Worm (Caenorhabditis elegans) whole organism, L4 larva: ENCODE results near the gene lgc-18.

Experiments
- F10B5.3 ChIP-seq: sonication (generic microtip); optimal IDR thresholded peaks from 2 replicates; lab custom pipeline; 2016; ENCODE audit warnings: mild to moderate bottlenecking, missing genetic modification characterization, missing compliant biosample characterization
- F44E2.7 ChIP-seq: fragments of 200-800 bp; sonication (Bioruptor generic); IDR thresholded peaks from 2 replicates; pipeline ENCODE4 v2.1.2; 2022; ENCODE audit warnings: missing genetic modification characterization, missing compliant biosample characterization
- Y105C5A.15 ChIP-seq: fragments of 200-800 bp; sonication (Bioruptor generic); IDR thresholded peaks from 2 replicates; pipeline ENCODE4 v1.3.6; 2022; ENCODE audit warnings: missing genetic modification characterization, missing compliant biosample characterization
- Y5F2A.4 ChIP-seq: fragments of 200-800 bp; sonication (Bioruptor generic); optimal IDR thresholded peaks from 2 replicates; lab custom pipeline; 2018; ENCODE audit warnings: mild to moderate bottlenecking, missing genetic modification characterization, missing compliant biosample characterization
- Y75B8A.6 ChIP-seq: fragments of 200-800 bp; sonication (Bioruptor generic); IDR thresholded peaks from 2 replicates; pipeline ENCODE4 v1.3.6; 2022; ENCODE audit warnings: missing genetic modification reagents, missing genetic modification characterization, missing compliant biosample characterization
- ZK546.5 ChIP-seq, 2 experiments: sonication (generic microtip); optimal IDR thresholded peaks; 2 replicates each; lab custom pipeline; 2017; ENCODE audit warnings: missing biosample characterization in 2 of 2, missing genetic modification characterization in 2 of 2
- aha-1 ChIP-seq: fragments of 150-350 bp; peaks from one replicate; lab custom pipeline; 2014; ENCODE audit warnings: missing biosample characterization, missing genetic modification characterization
- ama-1 ChIP-seq: fragments of 150-350 bp; optimal IDR thresholded peaks from 2 replicates; lab custom pipeline; 2014; ENCODE audit warnings: inconsistent platforms, mixed read lengths
- ceh-20 ChIP-seq: fragments of 200-800 bp; sonication (Bioruptor generic); IDR thresholded peaks from 2 replicates; pipeline ENCODE4 v1.3.6; 2022; ENCODE audit warnings: missing genetic modification reagents, missing genetic modification characterization, missing compliant biosample characterization
- ceh-32 ChIP-seq: sonication (generic microtip); optimal IDR thresholded peaks from 2 replicates; lab custom pipeline; 2016; ENCODE audit warnings: mild to moderate bottlenecking, missing genetic modification characterization, missing compliant biosample characterization; ENCODE audit not compliant: poor library complexity
- ces-1 ChIP-seq: fragments of 150-350 bp; sonication (generic microtip); optimal IDR thresholded peaks from 4 replicates; lab custom pipeline; 2014; ENCODE audit warnings: missing biosample characterization, missing genetic modification reagents, missing genetic modification characterization
- daf-19 ChIP-seq: fragments of 200-800 bp; sonication (Bioruptor generic); conservative IDR thresholded peaks from 2 replicates; pipeline ENCODE4 v1.3.6; 2022; ENCODE audit warnings: missing genetic modification characterization, missing compliant biosample characterization
- daf-8 ChIP-seq: fragments of 200-800 bp; sonication (Bioruptor generic); IDR thresholded peaks from 2 replicates; pipeline ENCODE4 v1.3.6; 2022; ENCODE audit warnings: missing genetic modification characterization, missing compliant biosample characterization
- dmd-6 ChIP-seq: fragments of 200-800 bp; sonication (Bioruptor generic); IDR thresholded peaks from 2 replicates; pipeline ENCODE4 v1.3.6; 2022; ENCODE audit warnings: missing genetic modification reagents, missing genetic modification characterization, missing compliant biosample characterization
- dmd-8 ChIP-seq: fragments of 200-800 bp; sonication (Bioruptor generic); IDR thresholded peaks from 2 replicates; pipeline ENCODE4 v1.3.6; 2022; ENCODE audit warnings: missing genetic modification characterization, missing compliant biosample characterization
- dmd-9 ChIP-seq: fragments of 200-800 bp; sonication (Bioruptor generic); IDR thresholded peaks from 2 replicates; pipeline ENCODE4 v1.3.6; 2022; ENCODE audit warnings: missing genetic modification reagents, missing genetic modification characterization, missing compliant biosample characterization
- dpl-1 ChIP-seq: fragments of 150-350 bp; optimal IDR thresholded peaks from 2 replicates; lab custom pipeline; 2014; ENCODE audit warnings: missing biosample characterization, missing genetic modification reagents, missing genetic modification characterization
- egl-27 ChIP-seq: sonication (generic microtip); optimal IDR thresholded peaks from 3 replicates; lab custom pipeline; 2017; ENCODE audit warnings: missing biosample characterization, missing genetic modification reagents, missing genetic modification characterization
- egl-43 ChIP-seq: fragments of 200-800 bp; sonication (Bioruptor generic); IDR thresholded peaks from 2 replicates; pipeline ENCODE4 v1.3.6; 2022; ENCODE audit warnings: missing genetic modification reagents, missing genetic modification characterization, missing compliant biosample characterization
- fkh-10 ChIP-seq: fragments of 150-350 bp; optimal IDR thresholded peaks from 2 replicates; lab custom pipeline; 2014; ENCODE audit warnings: missing biosample characterization, missing genetic modification reagents, missing genetic modification characterization
- gei-8 ChIP-seq: fragments of 200-800 bp; sonication (Bioruptor generic); optimal IDR thresholded peaks from 2 replicates; lab custom pipeline; 2018; ENCODE audit warnings: mild to moderate bottlenecking, missing genetic modification characterization, missing compliant biosample characterization
- hmg-1.1 ChIP-seq: fragments of 200-800 bp; sonication (Bioruptor generic); IDR thresholded peaks from 2 replicates; pipeline ENCODE4 v1.3.6; 2022; ENCODE audit warnings: missing genetic modification reagents, missing genetic modification characterization, missing compliant biosample characterization
- lim-7 ChIP-seq: fragments of 200-800 bp; sonication (Bioruptor generic); IDR thresholded peaks from 2 replicates; pipeline ENCODE4 v1.3.6; 2022; ENCODE audit warnings: missing genetic modification characterization, missing compliant biosample characterization
- lin-1 ChIP-seq: fragments of 200-800 bp; sonication (Bioruptor generic); IDR thresholded peaks from 2 replicates; pipeline ENCODE4 v1.3.6; 2022; ENCODE audit warnings: missing genetic modification reagents, missing genetic modification characterization, missing compliant biosample characterization
- mdl-1 ChIP-seq, 2 experiments: fragments of 150-350 bp in 1 of 2; sonication (generic microtip) in 1 of 2; optimal IDR thresholded peaks; 2 replicates each; lab custom pipeline; 2014 to 2017; ENCODE audit warnings: missing biosample characterization in 2 of 2, missing genetic modification characterization in 2 of 2
- mxl-3 ChIP-seq: fragments of 200-800 bp; sonication (Bioruptor generic); optimal IDR thresholded peaks from 2 replicates; lab custom pipeline; 2018; ENCODE audit warnings: mild to moderate bottlenecking, missing genetic modification characterization, missing compliant biosample characterization
- nhr-10 ChIP-seq: fragments of 150-350 bp; optimal IDR thresholded peaks from 2 replicates; lab custom pipeline; 2014; ENCODE audit warnings: missing biosample characterization, missing genetic modification characterization
- nhr-25 ChIP-seq: sonication (generic microtip); optimal IDR thresholded peaks from 2 replicates; lab custom pipeline; 2017; ENCODE audit warnings: missing genetic modification characterization, mild to moderate bottlenecking, missing compliant biosample characterization, antibody characterized with exemption, moderate library complexity, borderline replicate concordance; ENCODE audit not compliant: insufficient read depth
- nhr-42 ChIP-seq: fragments of 200-800 bp; sonication (Bioruptor generic); IDR thresholded peaks from 2 replicates; pipeline ENCODE4 v1.3.6; 2022; ENCODE audit warnings: missing genetic modification characterization, missing compliant biosample characterization
- nhr-48 ChIP-seq: sonication (generic microtip); optimal IDR thresholded peaks from 2 replicates; lab custom pipeline; 2016; ENCODE audit warnings: mild to moderate bottlenecking, missing genetic modification characterization, missing compliant biosample characterization
- nhr-77 ChIP-seq: fragments of 150-350 bp; optimal IDR thresholded peaks from 2 replicates; lab custom pipeline; 2014; ENCODE audit warnings: missing biosample characterization, missing genetic modification characterization
- pqm-1 ChIP-seq: sonication (generic microtip); optimal IDR thresholded peaks from 2 replicates; lab custom pipeline; 2017; ENCODE audit warnings: missing biosample characterization, missing genetic modification characterization
- rbr-2 ChIP-seq: sonication (generic microtip); optimal IDR thresholded peaks from 2 replicates; lab custom pipeline; 2016; ENCODE audit warnings: missing genotype, missing genetic modification characterization, missing compliant biosample characterization
- saeg-2 ChIP-seq: fragments of 200-800 bp; sonication (Bioruptor generic); IDR thresholded peaks from 2 replicates; pipeline ENCODE4 v1.3.6; 2022; ENCODE audit warnings: missing genetic modification reagents, missing genetic modification characterization, missing compliant biosample characterization
- set-16 ChIP-seq: fragments of 200-800 bp; sonication (Bioruptor generic); IDR thresholded peaks from 2 replicates; pipeline ENCODE4 v1.3.6; 2022; ENCODE audit warnings: missing genetic modification reagents, missing genetic modification characterization, missing compliant biosample characterization
- snpc-1.2 ChIP-seq: fragments of 200-800 bp; sonication (Bioruptor generic); IDR thresholded peaks from 2 replicates; pipeline ENCODE4 v1.3.6; 2022; ENCODE audit warnings: missing genetic modification reagents, missing genetic modification characterization, missing compliant biosample characterization
- unc-62 ChIP-seq, 3 experiments: fragments of 150-350 bp in 1 of 3; sonication (generic microtip); optimal IDR thresholded peaks in 2 of 3; peaks in 1 of 3; 1 replicate in 1 of 3; 2 replicates in 2 of 3; lab custom pipeline; 2014 to 2017; ENCODE audit warnings: missing biosample characterization in 3 of 3, missing genetic modification characterization in 3 of 3, missing genetic modification reagents in 3 of 3, missing genotype in 1 of 3
- zfp-2 ChIP-seq: sonication (generic microtip); optimal IDR thresholded peaks from 2 replicates; lab custom pipeline; 2016; ENCODE audit warnings: mild to moderate bottlenecking, missing genetic modification characterization, missing compliant biosample characterization
- zfp-3 ChIP-seq: fragments of 200-800 bp; sonication (Bioruptor generic); conservative IDR thresholded peaks from 2 replicates; pipeline ENCODE4 v1.3.6; 2022; ENCODE audit warnings: missing genetic modification reagents, missing genetic modification characterization, missing compliant biosample characterization

The lgc-18 gene

DNA sequence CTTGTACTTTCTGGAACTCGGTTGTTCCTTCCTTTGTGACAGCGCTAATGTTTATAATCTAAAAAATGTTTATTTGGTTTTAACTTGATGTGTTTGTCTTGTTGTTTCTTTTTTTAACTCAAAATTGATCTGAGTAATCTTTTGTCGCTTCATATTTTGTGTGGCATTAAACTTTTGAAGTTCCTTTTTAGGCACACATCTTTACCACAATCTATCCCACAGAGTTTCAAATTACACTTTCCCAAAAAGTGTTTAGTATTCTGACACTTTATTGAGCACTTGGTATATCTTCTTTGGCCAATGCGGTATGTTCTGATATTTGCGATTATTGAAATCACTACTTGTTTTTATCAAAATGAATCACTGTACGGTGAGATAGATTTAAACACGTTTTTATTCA, at the start of gene lgc-18:
Gene lgc-18 (plus strand): TSS at position 301 of the 400 bp plus-strand sequence.
- TF ChIP-seq nhr-48 (tag; lab: Kevin White, UChicago), result no peak
- no peak for TF ChIP-seq ZK546.5 (tag; optimal IDR thresholded peaks at IDR 0.05; lab: Kevin White, UChicago)
- no peak for TF ChIP-seq dmd-9 (GFP tag; lab: Robert Waterston, UW)
- no peak for TF ChIP-seq ama-1 (lab: Kevin White, UChicago)
- no peak for TF ChIP-seq ceh-20 (GFP tag; lab: Robert Waterston, UW)
- TF ChIP-seq mxl-3 (GFP tag; lab: Kevin White, UChicago), result no peak
- no peak for TF ChIP-seq zfp-3 (GFP tag; lab: Robert Waterston, UW)
- TF ChIP-seq F10B5.3 (tag; lab: Kevin White, UChicago), result no peak
- TF ChIP-seq nhr-10 (tag; lab: Kevin White, UChicago), result no peak
- TF ChIP-seq dpl-1 (GFP tag; lab: Kevin White, UChicago), result no peak
- no peak for TF ChIP-seq pqm-1 (tag; lab: Kevin White, UChicago)
- no peak for TF ChIP-seq zfp-2 (tag; lab: Kevin White, UChicago)

DNA sequence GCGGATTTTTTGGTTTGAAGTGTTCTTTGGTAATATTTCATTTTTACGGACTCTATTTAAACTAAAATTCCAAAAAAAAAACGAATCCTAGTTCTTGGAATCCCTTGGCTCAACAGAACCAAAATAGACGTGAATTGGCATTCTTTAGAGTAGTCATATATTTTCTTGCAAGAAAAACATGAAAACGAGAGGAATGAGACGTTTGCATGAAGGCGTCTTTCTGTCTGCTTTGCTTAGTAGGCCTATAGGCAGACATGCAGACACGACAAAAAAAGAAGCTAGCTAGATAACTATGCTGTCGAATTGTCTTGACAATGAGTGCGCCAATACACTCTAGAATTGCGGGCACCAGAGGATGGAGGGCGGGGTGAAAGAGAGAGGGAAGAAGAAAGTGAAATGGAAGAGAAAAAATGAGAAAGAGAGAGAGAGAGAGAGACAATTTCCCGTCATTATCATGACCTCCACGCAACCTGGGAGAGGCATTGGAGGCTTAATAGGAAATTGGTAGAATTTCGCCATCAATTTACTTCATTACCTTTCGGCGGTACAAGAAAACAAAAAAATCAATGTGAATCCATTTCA, 44.7 kb upstream of the lgc-18 start:
- TF ChIP-seq unc-62 (GFP tag; optimal IDR thresholded peaks at IDR 0.05 in 1 of 2; lab: Kevin White, UChicago), result peak in 1 of 2 experiments; percentile 98
- TF ChIP-seq unc-62 (tag; optimal IDR thresholded peaks at IDR 0.05; lab: Kevin White, UChicago), result no peak
- TF ChIP-seq dmd-8 (GFP tag; lab: Robert Waterston, UW), result no peak
- no peak for TF ChIP-seq egl-27 (tag; lab: Kevin White, UChicago)
- peak; percentile 85 for TF ChIP-seq aha-1 (tag; lab: Kevin White, UChicago)
- peak; percentile 83 for TF ChIP-seq nhr-25
- 0 out of 2 replicates have a peak, but pooled peaks have one; percentile 40 for TF ChIP-seq hmg-1.1 (GFP tag; lab: Robert Waterston, UW)
- no peak for TF ChIP-seq Y105C5A.15 (GFP tag; lab: Robert Waterston, UW)
- peak in 1 of 2 experiments; percentile 2 for TF ChIP-seq mdl-1 (tag; optimal IDR thresholded peaks at IDR 0.05; lab: Kevin White, UChicago)
- no peak for TF ChIP-seq Y75B8A.6 (GFP tag; lab: Robert Waterston, UW)

DNA sequence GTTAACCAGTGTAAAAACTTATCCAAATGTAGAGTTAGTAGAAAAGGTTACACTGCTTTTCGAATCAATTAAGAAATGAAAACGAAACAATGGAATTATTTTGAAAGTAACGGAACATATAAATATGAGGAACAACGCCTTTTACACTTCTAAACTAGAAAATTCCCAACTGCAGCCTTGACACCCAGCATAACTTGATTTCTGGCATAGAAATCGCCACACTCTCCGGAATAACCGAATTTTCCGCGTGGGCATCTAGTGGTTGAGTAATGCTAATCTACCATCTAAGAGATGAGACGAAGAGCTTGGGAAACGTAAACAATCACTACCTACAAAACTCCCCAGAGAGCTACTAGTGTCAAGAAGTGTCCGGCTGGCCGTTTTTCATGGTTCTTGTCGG, 44.2 kb upstream of the lgc-18 start:
- TF ChIP-seq Y5F2A.4, result no peak
- TF ChIP-seq F44E2.7 (GFP tag; lab: Robert Waterston, UW), result no peak
- no peak for TF ChIP-seq rbr-2 (tag; lab: Kevin White, UChicago)
- TF ChIP-seq daf-19, result no peak
- no peak for TF ChIP-seq lim-7
- TF ChIP-seq dmd-6 (GFP tag; lab: Robert Waterston, UW), result no peak
- no peak for TF ChIP-seq ceh-32 (tag; lab: Kevin White, UChicago)
- no peak for TF ChIP-seq gei-8
- no peak for TF ChIP-seq nhr-77 (tag; lab: Kevin White, UChicago)
- TF ChIP-seq snpc-1.2 (GFP tag; lab: Robert Waterston, UW), result no peak
- TF ChIP-seq egl-43 (GFP tag; lab: Robert Waterston, UW), result no peak
- TF ChIP-seq nhr-42 (GFP tag; lab: Robert Waterston, UW), result no peak
- TF ChIP-seq ces-1 (GFP tag; lab: Kevin White, UChicago), result no peak
- no peak for TF ChIP-seq lin-1
- TF ChIP-seq set-16, result no peak
- no peak for TF ChIP-seq egl-27 (tag; lab: Kevin White, UChicago)
- no peak for TF ChIP-seq aha-1 (tag; lab: Kevin White, UChicago)

DNA sequence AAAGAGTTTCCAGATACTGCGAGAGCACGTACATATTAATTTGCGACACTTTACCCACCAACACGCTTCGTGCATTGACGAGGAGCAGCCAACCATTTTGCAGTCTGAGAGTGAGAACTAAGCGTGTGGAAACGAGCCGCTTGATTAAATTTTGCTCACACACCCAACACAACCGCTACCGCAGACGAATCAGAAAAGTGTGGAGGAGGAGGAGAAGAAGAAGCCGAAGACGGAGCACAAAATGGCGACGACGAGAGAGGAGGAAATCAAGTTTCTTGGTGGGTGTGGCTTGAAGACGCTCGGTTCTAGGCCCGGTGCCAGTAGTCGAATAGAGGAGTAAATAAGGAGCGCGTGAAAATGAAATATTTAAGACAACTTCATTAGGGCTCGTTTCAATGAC, 42.6 kb upstream of the lgc-18 start:
- TF ChIP-seq rbr-2 (tag; lab: Kevin White, UChicago) (peak; percentile 13), daf-8 (GFP tag; lab: Robert Waterston, UW) (no peak), ces-1 (GFP tag; lab: Kevin White, UChicago) (peak; percentile 76), saeg-2 (GFP tag; lab: Robert Waterston, UW) (no peak), gei-8 (no peak), set-16 (no peak), fkh-10 (GFP tag; lab: Kevin White, UChicago) (peak; percentile 85)
